Fruit fly (Drosophila melanogaster) whole organism, embryonic: ENCODE results near the gene tex.

Experiments
- Antp ChIP-seq: fragments of 200-800 bp; sonication (Bioruptor generic); optimal IDR thresholded peaks from 3 replicates; lab custom pipeline; 2016; ENCODE audit warnings: missing biosample characterization, missing genetic modification characterization
- CG10147 ChIP-seq: fragments of 200-800 bp; sonication (Bioruptor generic); optimal IDR thresholded peaks from 2 replicates; lab custom pipeline; 2019; ENCODE audit warnings: missing biosample characterization, mild to moderate bottlenecking, missing genetic modification characterization, moderate library complexity
- CG13775 ChIP-seq: fragments of 200-800 bp; sonication (Bioruptor generic); optimal IDR thresholded peaks from 3 replicates; lab custom pipeline; 2017; ENCODE audit warnings: missing biosample characterization, mild to moderate bottlenecking, missing genetic modification characterization
- CG14860 ChIP-seq: fragments of 200-800 bp; sonication (Bioruptor generic); IDR thresholded peaks from 3 replicates; pipeline ENCODE4 v1.3.6; 2022; ENCODE audit warnings: missing biosample characterization, missing genetic modification characterization; ENCODE audit not compliant: partially characterized antibody
- CG18011 ChIP-seq: fragments of 200-800 bp; sonication (Bioruptor generic); optimal IDR thresholded peaks from 2 replicates; lab custom pipeline; 2017; ENCODE audit warnings: missing biosample characterization, missing genetic modification characterization, mild to moderate bottlenecking, moderate library complexity, missing genotype
- CG2202 ChIP-seq: fragments of 200-800 bp; sonication (Bioruptor generic); optimal IDR thresholded peaks from 2 replicates; lab custom pipeline; 2018; ENCODE audit warnings: missing biosample characterization, mild to moderate bottlenecking, missing genetic modification characterization
- CG34224 ChIP-seq: fragments of 200-800 bp; sonication (Bioruptor generic); IDR thresholded peaks from 3 replicates; pipeline ENCODE4 v1.3.6; 2022; ENCODE audit warnings: missing biosample characterization, missing genetic modification characterization; ENCODE audit not compliant: partially characterized antibody
- CG42726 ChIP-seq: fragments of 200-800 bp; sonication (Bioruptor generic); IDR thresholded peaks from 2 replicates; pipeline ENCODE4 v1.3.6; 2022; ENCODE audit warnings: missing biosample characterization, missing genetic modification characterization; ENCODE audit not compliant: partially characterized antibody
- CG6854 ChIP-seq: fragments of 200-800 bp; sonication (Bioruptor generic); optimal IDR thresholded peaks from 3 replicates; lab custom pipeline; 2017; ENCODE audit warnings: missing biosample characterization, mild to moderate bottlenecking, missing genetic modification characterization
- CG7556 ChIP-seq: fragments of 200-800 bp; sonication (Bioruptor generic); optimal IDR thresholded peaks from 2 replicates; lab custom pipeline; 2017; ENCODE audit warnings: missing biosample characterization, mild to moderate bottlenecking, missing genetic modification characterization
- CG8388 ChIP-seq: fragments of 200-800 bp; sonication (Bioruptor generic); optimal IDR thresholded peaks from 2 replicates; lab custom pipeline; 2019; ENCODE audit warnings: missing biosample characterization, mild to moderate bottlenecking, missing genetic modification characterization, moderate library complexity
- CG9437 ChIP-seq: fragments of 200-800 bp; sonication (Bioruptor generic); optimal IDR thresholded peaks from 2 replicates; lab custom pipeline; 2018; ENCODE audit warnings: missing biosample characterization, mild to moderate bottlenecking, missing genetic modification characterization
- CG9817 ChIP-seq: fragments of 200-800 bp; sonication (Bioruptor generic); optimal IDR thresholded peaks from 2 replicates; lab custom pipeline; 2018; ENCODE audit warnings: missing biosample characterization, mild to moderate bottlenecking, missing genetic modification characterization, moderate library complexity
- ERR ChIP-seq: fragments of 200-800 bp; sonication (Bioruptor generic); optimal IDR thresholded peaks from 2 replicates; lab custom pipeline; 2016; ENCODE audit warnings: missing biosample characterization, missing genetic modification characterization
- Fer3 ChIP-seq: fragments of 200-800 bp; sonication (Bioruptor generic); optimal IDR thresholded peaks from 2 replicates; lab custom pipeline; 2018; ENCODE audit warnings: missing biosample characterization, mild to moderate bottlenecking, missing genetic modification characterization, moderate library complexity
- HLH4C ChIP-seq: fragments of 200-800 bp; sonication (Bioruptor generic); IDR thresholded peaks from 3 replicates; pipeline ENCODE4 v1.3.6; 2022; ENCODE audit warnings: missing biosample characterization, missing genetic modification characterization; ENCODE audit not compliant: partially characterized antibody
- Hmr ChIP-seq: fragments of 200-800 bp; sonication (Bioruptor generic); optimal IDR thresholded peaks from 3 replicates; lab custom pipeline; 2017; ENCODE audit warnings: mild to moderate bottlenecking, missing biosample characterization, missing genetic modification reagents, missing genetic modification characterization
- Med ChIP-seq: fragments of 200-800 bp; sonication (Bioruptor generic); peaks from one replicate; lab custom pipeline; 2016; ENCODE audit warnings: missing biosample characterization, missing genetic modification characterization, mild to moderate bottlenecking, inconsistent platforms, moderate library complexity
- Mes4 ChIP-seq: fragments of 200-800 bp; sonication (Bioruptor generic); optimal IDR thresholded peaks from 2 replicates; lab custom pipeline; 2016; ENCODE audit warnings: missing biosample characterization, missing genetic modification characterization
- Myb ChIP-seq: fragments of 200-800 bp; sonication (Bioruptor generic); optimal IDR thresholded peaks from 2 replicates; lab custom pipeline; 2016; ENCODE audit warnings: missing biosample characterization, missing genetic modification characterization
- NC2β ChIP-seq: fragments of 200-800 bp; sonication (Bioruptor generic); optimal IDR thresholded peaks from 2 replicates; lab custom pipeline; 2016; ENCODE audit warnings: missing biosample characterization, missing genetic modification characterization
- Oaz ChIP-seq: fragments of 200-800 bp; sonication (Bioruptor generic); IDR thresholded peaks from 2 replicates; pipeline ENCODE4 v1.3.6; 2022; ENCODE audit warnings: missing biosample characterization, missing genetic modification characterization
- Vsx1 ChIP-seq: fragments of 200-800 bp; sonication (Bioruptor generic); optimal IDR thresholded peaks from 2 replicates; lab custom pipeline; 2017; ENCODE audit warnings: missing biosample characterization, mild to moderate bottlenecking, missing genetic modification characterization, missing genetic modification reagents
- Xbp1 ChIP-seq: fragments of 200-800 bp; sonication (Bioruptor generic); optimal IDR thresholded peaks from 3 replicates; lab custom pipeline; 2016; ENCODE audit warnings: missing biosample characterization, mild to moderate bottlenecking, missing genetic modification characterization
- bab2 ChIP-seq: fragments of 200-800 bp; sonication (Bioruptor generic); optimal IDR thresholded peaks from 2 replicates; lab custom pipeline; 2016; ENCODE audit warnings: missing biosample characterization, missing genetic modification characterization
- btn ChIP-seq: fragments of 200-800 bp; sonication (Bioruptor generic); optimal IDR thresholded peaks from 2 replicates; lab custom pipeline; 2016; ENCODE audit warnings: missing biosample characterization, missing genetic modification characterization
- corto ChIP-seq: fragments of 200-800 bp; sonication (Bioruptor generic); optimal IDR thresholded peaks from 2 replicates; lab custom pipeline; 2016; ENCODE audit warnings: missing biosample characterization, mild to moderate bottlenecking, missing genetic modification characterization, moderate library complexity
- esg ChIP-seq: fragments of 200-800 bp; sonication (Bioruptor generic); conservative IDR thresholded peaks from 2 replicates; pipeline ENCODE4 v1.3.6; 2022; ENCODE audit warnings: missing biosample characterization, missing genetic modification characterization
- fu2 ChIP-seq: fragments of 200-800 bp; sonication (Bioruptor generic); optimal IDR thresholded peaks from 2 replicates; lab custom pipeline; 2016; ENCODE audit warnings: missing biosample characterization, missing genetic modification characterization
- ham ChIP-seq: fragments of 200-800 bp; sonication (Bioruptor generic); IDR thresholded peaks from 2 replicates; pipeline ENCODE4 v1.3.6; 2022; ENCODE audit warnings: missing biosample characterization, missing genetic modification characterization
- hth ChIP-seq: fragments of >200 bp; optimal IDR thresholded peaks from 2 replicates; lab custom pipeline; 2017; ENCODE audit warnings: inconsistent platforms
- jumu ChIP-seq: fragments of 200-800 bp; sonication (Bioruptor generic); optimal IDR thresholded peaks from 3 replicates; lab custom pipeline; 2016; ENCODE audit warnings: missing biosample characterization, missing genetic modification characterization
- luna ChIP-seq: fragments of 200-800 bp; sonication (Bioruptor generic); optimal IDR thresholded peaks from 2 replicates; lab custom pipeline; 2016; ENCODE audit warnings: missing biosample characterization, missing genetic modification characterization
- onecut ChIP-seq: fragments of 200-800 bp; sonication (Bioruptor generic); IDR thresholded peaks from 2 replicates; pipeline ENCODE4 v1.3.6; 2022; ENCODE audit warnings: missing biosample characterization, missing genetic modification characterization
- prd ChIP-seq, 3 experiments: fragments of >200 bp in 2 of 3; fragments of 200-800 bp in 1 of 3; sonication (Bioruptor generic) in 1 of 3; optimal IDR thresholded peaks in 2 of 3; IDR thresholded peaks in 1 of 3; 2 replicates in 2 of 3; 3 replicates in 1 of 3; pipeline versions ENCODE4 v1.3.6 to Lab custom; 2017 to 2022; ENCODE audit warnings: missing biosample characterization in 1 of 3, missing genetic modification characterization in 1 of 3
- pum ChIP-seq: fragments of 200-800 bp; sonication (Bioruptor generic); optimal IDR thresholded peaks from 2 replicates; lab custom pipeline; 2016; ENCODE audit warnings: missing biosample characterization, missing genetic modification characterization
- rib ChIP-seq: fragments of 200-800 bp; sonication (Bioruptor generic); IDR thresholded peaks from 2 replicates; pipeline ENCODE4 v1.3.6; 2022; ENCODE audit warnings: missing biosample characterization, missing genetic modification characterization
- sc ChIP-seq, 3 experiments: fragments of >200 bp in 2 of 3; fragments of 200-800 bp in 1 of 3; sonication (Bioruptor generic) in 1 of 3; optimal IDR thresholded peaks; 2 replicates in 2 of 3; 3 replicates in 1 of 3; lab custom pipeline; 2017; ENCODE audit warnings: mild to moderate bottlenecking in 1 of 3, missing biosample characterization in 1 of 3, missing genetic modification characterization in 1 of 3, missing genetic modification reagents in 1 of 3
- sug ChIP-seq: fragments of 200-800 bp; optimal IDR thresholded peaks from 2 replicates; lab custom pipeline; 2019; ENCODE audit warnings: missing biosample characterization, mild to moderate bottlenecking, missing genetic modification characterization, moderate library complexity
- tgo ChIP-seq: fragments of 200-800 bp; sonication (Bioruptor generic); IDR thresholded peaks from 3 replicates; pipeline ENCODE4 v1.3.6; 2022; ENCODE audit warnings: missing biosample characterization, missing genetic modification characterization
- zfh2 ChIP-seq: fragments of 200-800 bp; sonication (Bioruptor generic); optimal IDR thresholded peaks from 2 replicates; lab custom pipeline; 2016; ENCODE audit warnings: missing biosample characterization, missing genetic modification characterization

Gene tex

DNA sequence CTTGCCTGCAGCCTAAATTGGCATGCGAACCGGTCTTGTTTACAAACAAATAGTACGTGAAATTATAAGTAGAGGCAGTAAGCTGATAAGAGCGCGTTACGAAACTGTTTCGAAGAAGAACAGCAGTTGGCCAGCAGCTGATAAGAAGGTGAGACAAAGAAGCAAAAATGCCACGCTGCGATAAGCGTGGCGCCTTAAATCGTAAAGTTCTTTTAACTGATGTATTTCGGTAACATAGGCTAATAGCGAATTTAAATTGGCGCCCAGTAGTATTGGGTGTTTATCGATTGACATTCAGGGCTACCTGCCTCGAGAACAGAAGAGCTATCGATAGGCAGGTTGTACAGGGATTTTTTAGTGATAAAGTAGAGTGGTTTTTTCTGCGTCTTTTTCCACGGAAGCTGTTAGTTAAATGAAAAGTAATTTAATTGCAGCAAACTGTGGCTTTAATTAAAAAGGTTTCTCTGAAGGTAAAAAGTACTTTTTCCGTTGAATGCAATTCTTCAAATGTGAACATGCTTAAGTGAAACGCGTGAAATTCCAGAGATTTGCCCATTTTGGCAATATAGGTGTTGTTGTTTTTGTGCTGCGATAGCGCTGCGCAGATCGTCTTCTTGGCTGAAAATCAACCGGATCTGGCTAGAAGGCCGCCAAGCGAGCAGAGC lies 48.3 kb upstream of the tex start, which contains the start of gene stck (continued):
- TF ChIP-seq pum = no peak
- TF ChIP-seq Xbp1 (GFP tag; lab: Kevin White, UChicago) = no peak
- no peak for TF ChIP-seq Mes4 (GFP tag; lab: Kevin White, UChicago)
- TF ChIP-seq onecut (GFP tag; lab: Robert Waterston, UW) = no peak
- TF ChIP-seq Oaz (GFP tag; lab: Robert Waterston, UW) = no peak
- no peak for TF ChIP-seq corto (GFP tag; lab: Kevin White, UChicago)
- peak; percentile 8 for TF ChIP-seq Vsx1 (GFP tag; lab: Kevin White, UChicago)
- peak; percentile 64 for TF ChIP-seq Med
- TF ChIP-seq CG8388 = no peak
- TF ChIP-seq Antp (GFP tag; lab: Kevin White, UChicago) = no peak
- no peak for TF ChIP-seq zfh2 (GFP tag; lab: Kevin White, UChicago)
- TF ChIP-seq CG13775 (GFP tag; lab: Kevin White, UChicago) = no peak
- no peak for TF ChIP-seq jumu
- TF ChIP-seq Fer3 (tag; lab: Kevin White, UChicago) = no peak
- no peak for TF ChIP-seq CG10147 (GFP tag; lab: Kevin White, UChicago)
- no peak for TF ChIP-seq ham (GFP tag; lab: Robert Waterston, UW)
- TF ChIP-seq Myb (GFP tag; lab: Kevin White, UChicago) = peak; percentile 25
- no peak for TF ChIP-seq hth (lab: Kevin White, UChicago)
- no peak for TF ChIP-seq CG9817 (tag; lab: Kevin White, UChicago)
- TF ChIP-seq CG42726 (GFP tag; lab: Robert Waterston, UW) = no peak
- no peak for TF ChIP-seq CG2202
- TF ChIP-seq sug = peak; percentile 76
- no peak for TF ChIP-seq CG6854 (GFP tag; lab: Kevin White, UChicago)
- no peak for TF ChIP-seq luna (GFP tag; lab: Kevin White, UChicago)
- no peak for TF ChIP-seq prd (optimal IDR thresholded peaks at IDR 0.05; lab: Kevin White, UChicago)
- TF ChIP-seq prd (GFP tag; IDR thresholded peaks at IDR 0.05; lab: Robert Waterston, UW) = no peak
- TF ChIP-seq ERR (GFP tag; lab: Kevin White, UChicago) = no peak
- no peak for TF ChIP-seq rib
- no peak for TF ChIP-seq tgo (GFP tag; lab: Robert Waterston, UW)
- peak; percentile 31 for TF ChIP-seq Hmr (GFP tag; lab: Kevin White, UChicago)
- no peak for TF ChIP-seq esg (GFP tag; lab: Robert Waterston, UW)
- TF ChIP-seq CG18011 (GFP tag; lab: Kevin White, UChicago) = no peak
- no peak for TF ChIP-seq NC2β (GFP tag; lab: Kevin White, UChicago)
- TF ChIP-seq CG14860 = peak; percentile 56; the same call in 1 of the 3 replicates
- TF ChIP-seq HLH4C (GFP tag; lab: Robert Waterston, UW) = peak; percentile 76
- TF ChIP-seq CG9437 (GFP tag; lab: Kevin White, UChicago) = no peak
- TF ChIP-seq CG34224 = peak; percentile 61
- peak; percentile 26 for TF ChIP-seq fu2 (GFP tag; lab: Kevin White, UChicago)
- no peak for TF ChIP-seq CG7556 (GFP tag; lab: Kevin White, UChicago)
- TF ChIP-seq bab2 (GFP tag; lab: Kevin White, UChicago) = no peak
- TF ChIP-seq btn (GFP tag; lab: Kevin White, UChicago) = no peak
- no peak for TF ChIP-seq sc (optimal IDR thresholded peaks at IDR 0.05; lab: Kevin White, UChicago)
- no peak for TF ChIP-seq sc (GFP tag; optimal IDR thresholded peaks at IDR 0.05; lab: Kevin White, UChicago)
